Worm (Caenorhabditis elegans) whole organism, late embryonic: Measurements from ENCODE around the gene rpn-7.

Experiments used
- C38D4.7 ChIP-seq: fragments of 200-800 bp; sonication (Bioruptor generic); optimal IDR thresholded peaks from 2 replicates; lab custom pipeline; 2018; ENCODE audit warnings: mild to moderate bottlenecking, missing genetic modification characterization, moderate library complexity, missing compliant biosample characterization
- F13H6.1 ChIP-seq: sonication (generic microtip); optimal IDR thresholded peaks from 2 replicates; lab custom pipeline; 2016; ENCODE audit warnings: missing genetic modification characterization, missing compliant biosample characterization
- K09A11.1 ChIP-seq: sonication (generic microtip); optimal IDR thresholded peaks from 2 replicates; lab custom pipeline; 2017; ENCODE audit warnings: antibody characterized with exemption, mild to moderate bottlenecking, missing genetic modification characterization, missing compliant biosample characterization; ENCODE audit not compliant: insufficient read depth
- Y22D7AL.16 ChIP-seq: sonication (generic microtip); optimal IDR thresholded peaks from 2 replicates; lab custom pipeline; 2016; ENCODE audit warnings: missing genetic modification characterization, missing compliant biosample characterization
- ama-1 ChIP-seq: fragments of 150-350 bp; optimal IDR thresholded peaks from 2 replicates; lab custom pipeline; 2014
- ceh-19 ChIP-seq: fragments of 200-800 bp; sonication (Bioruptor generic); optimal IDR thresholded peaks from 2 replicates; lab custom pipeline; 2018; ENCODE audit warnings: mild to moderate bottlenecking, missing genetic modification characterization, missing compliant biosample characterization
- ceh-24 ChIP-seq: sonication (generic microtip); optimal IDR thresholded peaks from 2 replicates; lab custom pipeline; 2016; ENCODE audit warnings: mild to moderate bottlenecking, missing genetic modification characterization, missing compliant biosample characterization
- ceh-31 ChIP-seq: sonication (generic microtip); optimal IDR thresholded peaks from 2 replicates; lab custom pipeline; 2016; ENCODE audit warnings: missing genetic modification characterization, missing compliant biosample characterization
- ceh-34 ChIP-seq: sonication (generic microtip); optimal IDR thresholded peaks from 2 replicates; lab custom pipeline; 2016; ENCODE audit warnings: mild to moderate bottlenecking, missing genetic modification characterization, missing compliant biosample characterization
- ceh-48 ChIP-seq: sonication (generic microtip); optimal IDR thresholded peaks from 2 replicates; lab custom pipeline; 2016; ENCODE audit warnings: missing genetic modification characterization, inconsistent platforms, missing compliant biosample characterization
- ceh-6 ChIP-seq: fragments of 200-800 bp; sonication (Bioruptor generic); optimal IDR thresholded peaks from 2 replicates; lab custom pipeline; 2018; ENCODE audit warnings: mild to moderate bottlenecking, missing genetic modification characterization, missing compliant biosample characterization
- ceh-9 ChIP-seq: sonication (generic microtip); optimal IDR thresholded peaks from 2 replicates; lab custom pipeline; 2016; ENCODE audit warnings: mild to moderate bottlenecking, missing genetic modification characterization, inconsistent platforms, missing compliant biosample characterization
- che-1 ChIP-seq: sonication (generic microtip); optimal IDR thresholded peaks from 2 replicates; lab custom pipeline; 2016; ENCODE audit warnings: mild to moderate bottlenecking, missing genetic modification characterization, missing compliant biosample characterization
- elt-2 ChIP-seq: sonication (generic microtip); optimal IDR thresholded peaks from 2 replicates; lab custom pipeline; 2016; ENCODE audit warnings: missing genetic modification reagents, missing genetic modification characterization, missing compliant biosample characterization
- eyg-1 ChIP-seq: sonication (generic microtip); optimal IDR thresholded peaks from 2 replicates; lab custom pipeline; 2016; ENCODE audit warnings: missing genotype, missing genetic modification characterization, missing compliant biosample characterization
- fax-1 ChIP-seq: sonication (generic microtip); optimal IDR thresholded peaks from 2 replicates; lab custom pipeline; 2016; ENCODE audit warnings: missing genotype, missing genetic modification characterization, missing compliant biosample characterization
- fkh-10 ChIP-seq: fragments of 150-350 bp; optimal IDR thresholded peaks from 2 replicates; lab custom pipeline; 2014; ENCODE audit warnings: missing biosample characterization, missing genetic modification reagents, missing genetic modification characterization
- fkh-6 ChIP-seq: sonication (generic microtip); optimal IDR thresholded peaks from 2 replicates; lab custom pipeline; 2016; ENCODE audit warnings: missing genetic modification characterization, missing compliant biosample characterization
- hlh-13 ChIP-seq: fragments of 200-800 bp; sonication (Bioruptor generic); optimal IDR thresholded peaks from 2 replicates; lab custom pipeline; 2018; ENCODE audit warnings: mild to moderate bottlenecking, missing genetic modification characterization, missing compliant biosample characterization
- hlh-15 ChIP-seq: sonication (generic microtip); optimal IDR thresholded peaks from 2 replicates; lab custom pipeline; 2016; ENCODE audit warnings: missing genetic modification characterization, missing compliant biosample characterization
- hlh-6 ChIP-seq: sonication (generic microtip); optimal IDR thresholded peaks from 2 replicates; lab custom pipeline; 2016; ENCODE audit warnings: missing genotype, missing genetic modification characterization, missing compliant biosample characterization
- lim-6 ChIP-seq: sonication (generic microtip); optimal IDR thresholded peaks from 2 replicates; lab custom pipeline; 2016; ENCODE audit warnings: missing genetic modification characterization, missing compliant biosample characterization
- lin-11 ChIP-seq: fragments of 200-800 bp; sonication (Bioruptor generic); optimal IDR thresholded peaks from 2 replicates; lab custom pipeline; 2018; ENCODE audit warnings: mild to moderate bottlenecking, missing genetic modification characterization, missing compliant biosample characterization
- nhr-11 ChIP-seq: fragments of 150-350 bp; optimal IDR thresholded peaks from 2 replicates; lab custom pipeline; 2014; ENCODE audit warnings: missing biosample characterization, missing genetic modification characterization
- npax-4 ChIP-seq: sonication (generic microtip); optimal IDR thresholded peaks from 2 replicates; lab custom pipeline; 2016; ENCODE audit warnings: missing genetic modification characterization, missing compliant biosample characterization
- odd-2 ChIP-seq: sonication (generic microtip); optimal IDR thresholded peaks from 2 replicates; lab custom pipeline; 2017; ENCODE audit warnings: antibody characterized with exemption, mild to moderate bottlenecking, missing genetic modification characterization, missing compliant biosample characterization
- pag-3 ChIP-seq: sonication (generic microtip); optimal IDR thresholded peaks from 2 replicates; lab custom pipeline; 2016; ENCODE audit warnings: missing compliant biosample characterization, missing genetic modification characterization, borderline replicate concordance
- pax-1 ChIP-seq: fragments of 150-350 bp; optimal IDR thresholded peaks from 2 replicates; lab custom pipeline; 2014; ENCODE audit warnings: missing biosample characterization, missing genetic modification characterization
- pha-2 ChIP-seq: sonication (generic microtip); optimal IDR thresholded peaks from 2 replicates; lab custom pipeline; 2017; ENCODE audit warnings: mild to moderate bottlenecking, missing genetic modification characterization, missing compliant biosample characterization
- pha-4 ChIP-seq: fragments of 150-350 bp; optimal IDR thresholded peaks from 2 replicates; lab custom pipeline; 2018; ENCODE audit warnings: missing biosample characterization, missing genetic modification reagents, missing genetic modification characterization
- pqm-1 ChIP-seq: sonication (generic microtip); optimal IDR thresholded peaks from 2 replicates; lab custom pipeline; 2016; ENCODE audit warnings: missing genetic modification characterization, missing compliant biosample characterization
- pros-1 ChIP-seq: fragments of 150-350 bp; optimal IDR thresholded peaks from 2 replicates; lab custom pipeline; 2014; ENCODE audit warnings: missing biosample characterization, missing genetic modification reagents, missing genetic modification characterization
- ref-2 ChIP-seq: sonication (generic microtip); optimal IDR thresholded peaks from 2 replicates; lab custom pipeline; 2016; ENCODE audit warnings: missing genetic modification characterization, missing compliant biosample characterization
- sdc-2 ChIP-seq: sonication (generic microtip); optimal IDR thresholded peaks from 2 replicates; lab custom pipeline; 2016; ENCODE audit warnings: missing genotype, missing genetic modification characterization, missing compliant biosample characterization
- sox-2 ChIP-seq: fragments of 200-800 bp; sonication (Bioruptor generic); IDR thresholded peaks from 2 replicates; pipeline ENCODE4 v1.3.6; 2022; ENCODE audit warnings: missing genetic modification reagents, missing genetic modification characterization, missing compliant biosample characterization
- sox-4 ChIP-seq: sonication (generic microtip); optimal IDR thresholded peaks from 2 replicates; lab custom pipeline; 2017; ENCODE audit warnings: mild to moderate bottlenecking, missing genetic modification characterization, inconsistent platforms, missing compliant biosample characterization
- syd-9 ChIP-seq: sonication (generic microtip); optimal IDR thresholded peaks from 2 replicates; lab custom pipeline; 2016; ENCODE audit warnings: mild to moderate bottlenecking, missing genetic modification characterization, moderate library complexity, missing compliant biosample characterization
- tbx-7 ChIP-seq: sonication (generic microtip); optimal IDR thresholded peaks from 2 replicates; lab custom pipeline; 2016; ENCODE audit warnings: missing genotype, missing genetic modification characterization, missing compliant biosample characterization
- unc-3 ChIP-seq, 2 experiments: fragments of 200-800 bp in 1 of 2; sonication (Bioruptor generic) in 1 of 2; sonication (generic microtip) in 1 of 2; conservative IDR thresholded peaks in 1 of 2; optimal IDR thresholded peaks in 1 of 2; 2 replicates each; pipeline versions ENCODE4 v1.3.6 to Lab custom; 2016 to 2022; ENCODE audit warnings: missing compliant biosample characterization in 2 of 2, missing genetic modification characterization in 2 of 2, missing genetic modification reagents in 1 of 2
- unc-42 ChIP-seq: sonication (generic microtip); optimal IDR thresholded peaks from 2 replicates; lab custom pipeline; 2016; ENCODE audit warnings: missing genotype, missing genetic modification characterization, missing compliant biosample characterization
- unc-86 ChIP-seq: sonication (generic microtip); optimal IDR thresholded peaks from 2 replicates; lab custom pipeline; 2016; ENCODE audit warnings: missing genetic modification characterization, missing compliant biosample characterization
- zip-5 ChIP-seq: sonication (generic microtip); optimal IDR thresholded peaks from 2 replicates; lab custom pipeline; 2016; ENCODE audit warnings: missing genetic modification characterization, missing compliant biosample characterization

rpn-7 gene

ce11 chrIV:9341591-9341990 lies 25.2 kb downstream of the rpn-7 start, which contains the start of gene vps-26:
TSS of gene vps-26 (minus strand) at chrIV:9341790.
- TF ChIP-seq unc-86 (no peak), hlh-15 (tag; lab: Kevin White, UChicago) (no peak), pqm-1 (tag; lab: Kevin White, UChicago) (no peak), sox-2 (GFP tag; lab: Robert Waterston, UW) (no peak), lin-11 (tag; lab: Kevin White, UChicago) (no peak), unc-42 (tag; lab: Kevin White, UChicago) (no peak), pros-1 (tag; lab: Kevin White, UChicago) (no peak), fkh-10 (GFP tag; lab: Kevin White, UChicago) (no peak), ceh-9 (tag; lab: Kevin White, UChicago) (no peak), ceh-19 (GFP tag; lab: Kevin White, UChicago) (no peak), hlh-13 (no peak), sox-4 (no peak), C38D4.7 (GFP tag; lab: Kevin White, UChicago) (no peak), odd-2 (tag; lab: Kevin White, UChicago) (no peak), nhr-11 (tag; lab: Kevin White, UChicago) (no peak)
- TF ChIP-seq, all 69 proteins: peak for 0

ce11 chrIV:9343102-9343599 lies 26.7 kb downstream of the rpn-7 start, which contains the start of gene pigc-1:
TSS of gene pigc-1 (minus strand) at chrIV:9343152.
- TF ChIP-seq hlh-6 (tag; lab: Kevin White, UChicago) (no peak), ref-2 (no peak), F13H6.1 (tag; lab: Kevin White, UChicago) (no peak), pax-1 (tag; lab: Kevin White, UChicago) (no peak), unc-42 (tag; lab: Kevin White, UChicago) (peak; percentile 8), ama-1 (no peak), ceh-48 (tag; lab: Kevin White, UChicago) (no peak), fax-1 (tag; lab: Kevin White, UChicago) (no peak)

DNA sequence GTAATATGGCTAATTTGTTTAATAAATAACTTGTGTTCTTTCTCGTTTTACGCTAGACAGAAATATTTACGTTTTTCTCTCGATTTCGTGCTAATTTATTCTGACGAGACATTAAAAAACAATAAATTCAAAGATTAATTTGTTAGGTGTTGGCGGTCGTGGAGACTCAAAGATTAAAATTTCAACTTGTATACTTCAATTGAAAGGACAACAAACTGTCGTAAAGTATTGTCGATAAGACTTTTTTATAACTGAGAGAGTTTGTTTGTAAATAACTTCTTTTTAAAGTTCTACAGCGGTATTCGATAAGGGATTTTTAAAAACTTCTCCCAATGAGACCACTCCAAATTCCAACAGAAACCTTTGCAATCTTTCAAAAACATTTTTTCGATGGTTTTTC lies 37.3 kb downstream of the rpn-7 start:
- TF ChIP-seq eyg-1 (tag; lab: Kevin White, UChicago) (no peak), elt-2 (tag; lab: Kevin White, UChicago) (no peak), ceh-31 (tag; lab: Kevin White, UChicago) (no peak), fkh-10 (GFP tag; lab: Kevin White, UChicago) (no peak), sdc-2 (no peak), Y22D7AL.16 (tag; lab: Kevin White, UChicago) (no peak), tbx-7 (tag; lab: Kevin White, UChicago) (no peak), pag-3 (tag; lab: Kevin White, UChicago) (no peak), lim-6 (tag; lab: Kevin White, UChicago) (no peak), ceh-34 (tag; lab: Kevin White, UChicago) (no peak), npax-4 (tag; lab: Kevin White, UChicago) (no peak), sox-2 (GFP tag; lab: Robert Waterston, UW) (no peak), pqm-1 (tag; lab: Kevin White, UChicago) (no peak), ceh-24 (tag; lab: Kevin White, UChicago) (no peak), zip-5 (tag; lab: Kevin White, UChicago) (no peak)

- TF ChIP-seq unc-3 (GFP tag; conservative IDR thresholded peaks at IDR 0.05; lab: Robert Waterston, UW) = no peak
- TF ChIP-seq unc-3 (tag; optimal IDR thresholded peaks at IDR 0.05; lab: Kevin White, UChicago) = no peak
- TF ChIP-seq ceh-48 (tag; lab: Kevin White, UChicago) = no peak
- TF ChIP-seq unc-42 (tag; lab: Kevin White, UChicago) = no peak
- no peak for TF ChIP-seq che-1 (tag; lab: Kevin White, UChicago)
- TF ChIP-seq K09A11.1 (tag; lab: Kevin White, UChicago) = no peak
- TF ChIP-seq pha-2 (tag; lab: Kevin White, UChicago) = no peak
- no peak for TF ChIP-seq lin-11 (tag; lab: Kevin White, UChicago)
- TF ChIP-seq odd-2 (tag; lab: Kevin White, UChicago) = no peak
- TF ChIP-seq ceh-6 (GFP tag; lab: Kevin White, UChicago) = no peak
- no peak for TF ChIP-seq fkh-6 (tag; lab: Kevin White, UChicago)
- TF ChIP-seq unc-86 = no peak
- no peak for TF ChIP-seq syd-9
- no peak for TF ChIP-seq pha-4 (tag; lab: Kevin White, UChicago)
Measured at ce11 chrIV:9366411-9366810, 50.0 kb downstream of the rpn-7 start, which contains the start of gene pezo-1. TSS of gene pezo-1 (minus strand) at chrIV:9366511.
